Worm (Caenorhabditis elegans) whole organism, L3 larva: ENCODE results near the gene srh-291.

ENCODE experiments used
- aly-2 ChIP-seq: fragments of 150-350 bp; optimal IDR thresholded peaks from 2 replicates; lab custom pipeline; 2014; ENCODE audit warnings: missing biosample characterization, missing genetic modification characterization
- egl-27 ChIP-seq: sonication (generic microtip); optimal IDR thresholded peaks from 4 replicates; lab custom pipeline; 2017; ENCODE audit warnings: missing biosample characterization, missing genetic modification reagents, missing genetic modification characterization
- nhr-25 ChIP-seq: sonication (generic microtip); optimal IDR thresholded peaks from 2 replicates; lab custom pipeline; 2017; ENCODE audit warnings: missing biosample characterization, missing genetic modification characterization
- pha-4 ChIP-seq: fragments of 150-350 bp; optimal IDR thresholded peaks from 2 replicates; lab custom pipeline; 2014; ENCODE audit warnings: missing biosample characterization, missing genetic modification reagents, missing genetic modification characterization
- zag-1 ChIP-seq: fragments of 150-350 bp; optimal IDR thresholded peaks from 2 replicates; lab custom pipeline; 2014; ENCODE audit warnings: missing biosample characterization, missing genetic modification characterization

DNA sequence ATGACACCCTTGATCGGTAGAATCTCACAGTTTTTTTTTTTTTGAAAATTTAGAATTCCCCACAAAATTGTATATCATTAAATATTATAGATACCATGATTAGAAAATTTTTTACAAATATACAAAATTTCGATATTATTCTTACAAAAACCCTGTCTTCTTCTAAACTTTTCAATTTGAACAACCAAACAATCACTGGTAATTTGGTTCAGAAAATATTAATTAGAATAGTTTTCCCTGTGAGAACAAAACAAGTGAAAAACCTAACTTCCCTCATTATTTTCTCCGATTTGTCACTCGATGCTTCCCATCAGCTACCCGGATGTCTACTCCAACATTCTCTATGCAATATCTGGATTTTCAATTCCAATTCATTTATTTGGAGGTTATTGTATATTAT, 4.6 kb downstream of the srh-291 start, which contains the start of gene srh-296:
- TF ChIP-seq pha-4 (tag; lab: Kevin White, UChicago) (no peak), egl-27 (tag; lab: Kevin White, UChicago) (no peak), zag-1 (tag; lab: Kevin White, UChicago) (no peak), aly-2 (tag; lab: Kevin White, UChicago) (no peak), nhr-25 (tag; lab: Kevin White, UChicago) (no peak)
